Worm (Caenorhabditis elegans): ENCODE measurements around the gene zip-8.

zip-8 gene

DNA sequence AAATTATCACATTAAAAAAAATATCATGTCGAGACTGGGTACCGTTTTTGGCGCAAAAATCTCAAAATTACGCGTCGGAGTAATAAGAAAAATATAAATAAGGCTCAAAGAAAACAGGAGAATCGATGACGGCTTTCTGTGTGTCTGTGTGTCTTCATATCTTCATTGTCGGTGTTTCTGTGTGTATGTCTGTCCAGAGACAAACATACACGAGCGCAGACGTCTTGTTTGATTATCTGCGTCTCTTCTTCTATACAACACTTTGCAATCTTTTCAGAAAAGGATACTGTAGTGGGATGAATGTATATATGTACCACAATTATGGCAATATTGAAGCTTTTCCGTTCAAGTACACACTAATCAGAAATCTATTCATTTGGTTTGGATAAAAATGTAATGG is 34.4 kb upstream of the zip-8 start, which contains the start of gene C05D11.13:
C05D11.13 (minus strand) TSS at position 252 of the 400 bp plus-strand sequence.
- TF ChIP-seq D1046.2 (GFP tag; IDR thresholded peaks at IDR 0.05) (no peak), hlh-11 (tag; optimal IDR thresholded peaks at IDR 0.05) (peak; percentile 49), nhr-11 (tag; optimal IDR thresholded peaks at IDR 0.05) (no peak), hmg-1.1 (GFP tag; IDR thresholded peaks at IDR 0.05) (peak; percentile 34; the same call in 1 of the 2 replicates), nhr-6 (tag; optimal IDR thresholded peaks at IDR 0.05) (peak; percentile 54), F49E8.2 (tag; optimal IDR thresholded peaks at IDR 0.05; ENCODE audit: borderline replicate concordance) (no peak), aha-1 (tag) (peak; percentile 1), dve-1 (tag; optimal IDR thresholded peaks at IDR 0.05; ENCODE audit: insufficient read depth) (peak; percentile 64), pha-4 (GFP tag; IDR thresholded peaks at IDR 0.05) (no peak), pha-4 (tag; optimal IDR thresholded peaks at IDR 0.05) (peak; percentile 77), Y105C5A.15 (GFP tag; IDR thresholded peaks at IDR 0.05) (0 out of 2 replicates have a peak, but pooled peaks have one; percentile 33), dmd-6 (GFP tag; IDR thresholded peaks at IDR 0.05) (peak; percentile 30; the same call in 1 of the 2 replicates), lin-38 (GFP tag; IDR thresholded peaks at IDR 0.05) (peak; percentile 58), fkh-10 (GFP tag; optimal IDR thresholded peaks at IDR 0.05) (no peak), vab-7 (GFP tag; IDR thresholded peaks at IDR 0.05) (no peak), duxl-1 (tag; optimal IDR thresholded peaks at IDR 0.05; ENCODE audit: poor library complexity) (peak; percentile 66), mep-1 (tag; optimal IDR thresholded peaks at IDR 0.05) (peak; percentile 73), rbr-2 (tag; optimal IDR thresholded peaks at IDR 0.05) (peak; percentile 37), mes-2 (tag; optimal IDR thresholded peaks at IDR 0.05; ENCODE audit: poor library complexity, severe bottlenecking) (peak; percentile 56), daf-16 (GFP tag; optimal IDR thresholded peaks at IDR 0.05) (peak in 1 of 2 experiments; percentile 32), daf-16 (tag; optimal IDR thresholded peaks at IDR 0.05) (peak; percentile 45), ama-1 (optimal IDR thresholded peaks at IDR 0.05) (peak; percentile 19), nhr-28 (tag; optimal IDR thresholded peaks at IDR 0.05) (peak; percentile 43), F10B5.3 (tag; optimal IDR thresholded peaks at IDR 0.05) (peak; percentile 31), snpc-1.2 (GFP tag; IDR thresholded peaks at IDR 0.05) (no peak), dpl-1 (GFP tag; optimal IDR thresholded peaks at IDR 0.05) (peak; percentile 12), nhr-102 (tag; optimal IDR thresholded peaks at IDR 0.05) (peak; percentile 39), lin-1 (GFP tag; IDR thresholded peaks at IDR 0.05) (peak; percentile 27; the same call in 1 of the 2 replicates), mdl-1 (tag; optimal IDR thresholded peaks at IDR 0.05) (peak; percentile 28 to 74), lsy-2 (tag; optimal IDR thresholded peaks at IDR 0.05) (peak in 1 of 2 experiments; percentile 86), arid-1 (GFP tag; conservative IDR thresholded peaks at IDR 0.05) (0 out of 2 replicates have a peak, but pooled peaks have one; percentile 27), T26A8.4 (GFP tag; IDR thresholded peaks at IDR 0.05) (peak; percentile 63; the same call in 1 of the 2 replicates), nhr-48 (tag; optimal IDR thresholded peaks at IDR 0.05) (no peak), T20F7.1 (GFP tag; optimal IDR thresholded peaks at IDR 0.05) (no peak), hlh-30 (tag; optimal IDR thresholded peaks at IDR 0.05; ENCODE audit: insufficient read depth) (peak; percentile 56), mxl-3 (GFP tag; optimal IDR thresholded peaks at IDR 0.05) (peak; percentile 42)

ce11 chrIII:6446807-6447206 is 31.9 kb upstream of the zip-8 start, which contains the start of gene let-721:
TSS of gene let-721 (minus strand) at chrIII:6446907.
- TF ChIP-seq unc-62 (GFP tag; optimal IDR thresholded peaks at IDR 0.05 in 1 of 2): peak in 1 of 2 experiments; percentile 45
- no peak for TF ChIP-seq unc-62 (tag; optimal IDR thresholded peaks at IDR 0.05)
- 0 out of 2 replicates have a peak, but pooled peaks have one; percentile 11 for TF ChIP-seq vab-7 (GFP tag; IDR thresholded peaks at IDR 0.05)
- no peak for TF ChIP-seq Y5F2A.4 (GFP tag; optimal IDR thresholded peaks at IDR 0.05)

DNA sequence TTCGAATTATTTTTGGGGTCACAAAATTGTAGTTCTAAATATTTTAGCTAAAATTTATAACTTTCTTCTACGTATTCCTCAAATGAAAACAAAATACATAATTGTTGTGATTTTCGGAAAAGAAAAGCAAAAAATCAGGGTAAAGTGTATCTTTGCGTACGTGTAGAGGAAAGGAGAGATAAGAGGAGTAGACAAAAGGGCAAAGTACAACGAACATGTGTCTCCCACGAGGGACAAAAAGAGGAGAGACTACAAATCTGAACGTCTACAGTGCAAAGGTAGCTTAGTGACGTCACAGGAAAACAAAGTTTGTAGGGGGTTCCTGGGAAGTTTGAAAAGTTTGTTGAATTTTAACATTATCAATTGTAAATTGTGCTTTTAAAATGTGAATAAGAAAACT is 31.2 kb upstream of the zip-8 start:
- TF ChIP-seq mxl-2 (GFP tag; conservative IDR thresholded peaks at IDR 0.05): no peak
- no peak for TF ChIP-seq unc-39 (tag; optimal IDR thresholded peaks at IDR 0.05)
- TF ChIP-seq daf-19 (GFP tag; conservative IDR thresholded peaks at IDR 0.05): no peak
- peak; percentile 44 for TF ChIP-seq nhr-77 (tag; optimal IDR thresholded peaks at IDR 0.05)
- no peak for TF ChIP-seq madf-9 (GFP tag; conservative IDR thresholded peaks at IDR 0.05)
- TF ChIP-seq dmd-6 (GFP tag; IDR thresholded peaks at IDR 0.05): peak; percentile 78
- TF ChIP-seq unc-62 (GFP tag; optimal IDR thresholded peaks at IDR 0.05 in 1 of 2): no peak
- no peak for TF ChIP-seq unc-62 (tag; optimal IDR thresholded peaks at IDR 0.05)
- TF ChIP-seq mxl-3 (GFP tag; optimal IDR thresholded peaks at IDR 0.05): peak; percentile 89
- no peak for TF ChIP-seq egl-43 (GFP tag; IDR thresholded peaks at IDR 0.05)
- TF ChIP-seq F26F4.8 (GFP tag; conservative IDR thresholded peaks at IDR 0.05): no peak
- TF ChIP-seq mes-2 (tag; optimal IDR thresholded peaks at IDR 0.05; ENCODE audit: poor library complexity, severe bottlenecking): peak; percentile 52
- no peak for TF ChIP-seq ztf-7 (tag; optimal IDR thresholded peaks at IDR 0.05)
- TF ChIP-seq Y48G9A.11 (GFP tag; IDR thresholded peaks at IDR 0.05): no peak
- peak; percentile 61 for TF ChIP-seq mep-1 (tag; optimal IDR thresholded peaks at IDR 0.05)
- no peak for TF ChIP-seq ctbp-1 (GFP tag; IDR thresholded peaks at IDR 0.05)

Data from whole organism, L4 larva.